Fruit fly (Drosophila melanogaster) Kc167 (cell line): Measurements from ENCODE around the gene zuc.

Experiments used
- Myc ChIP-seq: fragments of >200 bp; optimal IDR thresholded peaks from 2 replicates; lab custom pipeline; 2017; ENCODE audit warnings: missing external identifiers
- Sin3A ChIP-seq: fragments of >200 bp; optimal IDR thresholded peaks from 2 replicates; lab custom pipeline; 2018; ENCODE audit warnings: missing external identifiers
- h ChIP-seq: fragments of >200 bp; optimal IDR thresholded peaks from 3 replicates; lab custom pipeline; 2018; ENCODE audit warnings: missing external identifiers
- insv ChIP-seq: fragments of >200 bp; optimal IDR thresholded peaks from 3 replicates; lab custom pipeline; 2018; ENCODE audit warnings: missing external identifiers
- psq ChIP-seq: fragments of >200 bp; optimal IDR thresholded peaks from 2 replicates; lab custom pipeline; 2017; ENCODE audit warnings: missing external identifiers
- ttk ChIP-seq: sonication (Bioruptor generic); optimal IDR thresholded peaks from 2 replicates; lab custom pipeline; 2017; ENCODE audit warnings: missing external identifiers

Gene zuc

DNA sequence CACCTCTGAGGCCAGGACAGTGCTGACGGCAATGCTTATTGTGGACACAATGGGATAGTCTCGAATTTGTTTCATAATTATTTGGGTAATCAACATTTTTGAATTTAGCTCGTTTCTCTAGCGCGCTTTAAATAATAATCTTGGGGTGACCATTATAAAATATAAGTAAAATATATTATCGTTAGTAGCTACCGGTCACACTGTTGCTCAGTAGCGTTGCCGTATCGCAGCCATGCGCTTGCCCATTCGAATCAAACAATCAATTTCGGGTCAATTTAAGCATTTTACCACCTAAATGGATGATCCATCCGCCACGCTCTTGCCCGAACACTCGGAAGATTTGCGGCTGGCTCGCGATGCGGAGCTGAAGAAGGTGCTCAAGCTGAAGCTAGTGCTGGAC, at the start of gene zuc, which contains the start of gene dgt2:
zuc (minus strand) TSS at position 154 of the 400 bp plus-strand sequence.
dgt2 (plus strand) TSS at position 208 of the 400 bp plus-strand sequence.
- TF ChIP-seq Myc (lab: Kevin White, UChicago) (no peak), h (lab: Kevin White, UChicago) (no peak), insv (lab: Kevin White, UChicago) (no peak), psq (no peak), ttk (lab: Kevin White, UChicago) (no peak), Sin3A (lab: Kevin White, UChicago) (no peak)

- TF ChIP-seq psq: no peak
- no peak for TF ChIP-seq insv (lab: Kevin White, UChicago)
- TF ChIP-seq h (lab: Kevin White, UChicago): no peak
- no peak for TF ChIP-seq Sin3A (lab: Kevin White, UChicago)
- no peak for TF ChIP-seq Myc (lab: Kevin White, UChicago)
- TF ChIP-seq ttk (lab: Kevin White, UChicago): no peak
These were observed 48.5 kb upstream of the zuc start, which contains the start of gene Tom70 for dm6 chr2L:12038177-12038581. Gene Tom70 (minus strand): TSS chr2L:12038511.

DNA sequence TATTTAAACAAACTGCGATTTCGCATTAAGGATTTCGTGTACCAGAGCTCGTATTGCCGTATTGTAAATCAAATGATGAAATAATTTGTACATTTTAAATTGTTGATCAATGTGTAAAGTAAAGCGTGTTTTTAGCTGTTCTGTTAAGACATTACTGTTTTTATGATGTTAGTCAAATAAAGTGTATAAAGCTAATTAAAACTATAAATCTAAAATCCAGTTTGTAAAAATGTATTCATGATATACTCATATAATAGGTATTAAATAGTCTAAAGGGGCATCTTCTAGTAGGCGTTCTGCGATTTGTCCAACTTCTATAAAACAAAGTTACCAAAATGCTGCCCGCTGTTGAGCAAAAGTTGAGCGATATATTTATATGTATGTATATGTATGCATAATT, 44.2 kb upstream of the zuc start, which contains the start of gene CG18788:
CG18788 (plus strand) TSS at position 301 of the 400 bp plus-strand sequence.
- TF ChIP-seq h (lab: Kevin White, UChicago): no peak
- TF ChIP-seq ttk (lab: Kevin White, UChicago): no peak
- TF ChIP-seq Myc (lab: Kevin White, UChicago): no peak
- no peak for TF ChIP-seq psq
- no peak for TF ChIP-seq Sin3A (lab: Kevin White, UChicago)
- TF ChIP-seq insv (lab: Kevin White, UChicago): no peak

DNA sequence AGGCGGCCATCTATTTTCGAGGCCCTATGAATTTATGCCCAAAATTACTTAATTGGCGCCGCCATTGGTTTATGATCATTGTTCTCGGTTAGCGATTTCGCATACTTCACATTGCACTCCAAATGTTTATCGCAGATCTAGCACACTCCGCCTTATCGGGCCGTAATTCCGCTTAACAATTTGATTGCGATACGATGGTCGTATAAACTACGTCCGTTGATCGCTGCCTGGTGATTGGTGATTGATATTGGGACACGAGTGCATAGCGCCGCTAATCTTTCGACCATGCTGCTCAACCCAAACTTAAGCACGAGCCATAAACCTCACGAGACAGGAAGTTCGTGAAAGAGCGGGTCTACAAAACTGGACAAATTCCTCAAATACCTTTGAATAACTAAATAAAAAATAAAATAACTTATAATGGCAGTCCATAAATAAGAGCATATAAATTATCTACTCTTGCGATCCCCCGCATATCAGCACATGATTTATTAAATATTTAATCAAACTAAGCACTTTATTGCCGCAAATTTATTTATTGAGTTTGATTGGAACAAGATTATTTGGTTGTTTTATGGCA, 41.0 kb upstream of the zuc start:
- TF ChIP-seq Myc (lab: Kevin White, UChicago): no peak
- TF ChIP-seq Sin3A (lab: Kevin White, UChicago): no peak
- no peak for TF ChIP-seq psq
- no peak for TF ChIP-seq h (lab: Kevin White, UChicago)
- no peak for TF ChIP-seq ttk (lab: Kevin White, UChicago)
- no peak for TF ChIP-seq insv (lab: Kevin White, UChicago)

- TF ChIP-seq h (lab: Kevin White, UChicago): no peak
- TF ChIP-seq Sin3A (lab: Kevin White, UChicago): no peak
- TF ChIP-seq psq: no peak
- TF ChIP-seq Myc (lab: Kevin White, UChicago): no peak
- no peak for TF ChIP-seq ttk (lab: Kevin White, UChicago)
- no peak for TF ChIP-seq insv (lab: Kevin White, UChicago)
These were observed 40.0 kb upstream of the zuc start for dm6 chr2L:12029594-12030197.

dm6 chr2L:12028808-12029207, 39.1 kb upstream of the zuc start:
- TF ChIP-seq Sin3A (lab: Kevin White, UChicago): no peak
- no peak for TF ChIP-seq ttk (lab: Kevin White, UChicago)
- no peak for TF ChIP-seq h (lab: Kevin White, UChicago)

DNA sequence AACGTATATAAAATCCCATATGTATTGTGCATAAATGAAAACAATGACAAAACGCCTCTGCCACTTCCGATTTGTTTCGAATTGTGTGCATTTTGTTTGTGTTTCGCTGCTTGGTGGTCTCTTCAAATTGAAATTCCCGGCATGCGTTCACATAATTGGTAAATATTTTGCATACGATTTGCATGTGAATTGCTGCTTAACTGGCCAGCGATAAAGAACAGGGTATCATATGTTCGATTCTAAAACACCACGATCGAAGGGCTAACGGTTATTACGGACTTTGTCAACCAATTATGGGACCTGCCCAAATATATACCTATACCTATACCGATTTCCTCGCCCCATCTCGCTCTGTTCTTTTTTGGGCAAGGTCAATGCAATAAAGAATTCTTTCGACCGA, 38.4 kb upstream of the zuc start:
- TF ChIP-seq insv (lab: Kevin White, UChicago): no peak
- no peak for TF ChIP-seq Sin3A (lab: Kevin White, UChicago)
- TF ChIP-seq Myc (lab: Kevin White, UChicago): no peak
- no peak for TF ChIP-seq h (lab: Kevin White, UChicago)
- TF ChIP-seq ttk (lab: Kevin White, UChicago): no peak
- TF ChIP-seq psq: no peak

DNA sequence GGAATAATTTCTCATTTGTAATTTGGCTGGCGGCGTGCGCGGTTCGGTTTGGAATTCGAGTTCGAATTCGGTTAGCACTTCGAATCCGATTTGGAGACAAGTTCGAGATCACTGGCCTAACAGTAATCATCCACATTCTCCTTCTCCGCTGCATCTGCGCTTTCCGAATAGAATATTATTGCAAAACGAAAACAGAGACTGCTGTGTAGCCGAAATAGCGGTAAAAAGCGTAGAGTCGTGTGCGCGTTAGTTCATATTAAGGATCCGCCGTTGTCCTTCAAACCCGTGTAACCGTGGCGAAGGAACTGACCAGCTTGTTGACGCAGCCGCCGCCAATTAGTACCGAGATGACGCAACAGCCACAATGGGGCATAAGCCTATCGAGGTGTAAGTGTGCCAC, 37.8 kb upstream of the zuc start, which contains the start of gene dmGlut:
dmGlut (plus strand) TSS at position 4 of the 400 bp plus-strand sequence.
- no peak for TF ChIP-seq Sin3A (lab: Kevin White, UChicago)

dm6 chr2L:12026458-12027431, 37.1 kb upstream of the zuc start:
- TF ChIP-seq Myc (lab: Kevin White, UChicago) (no peak), Sin3A (lab: Kevin White, UChicago) (no peak), insv (lab: Kevin White, UChicago) (no peak), psq (no peak), ttk (lab: Kevin White, UChicago) (no peak), h (lab: Kevin White, UChicago) (no peak)

- TF ChIP-seq psq: no peak
- no peak for TF ChIP-seq h (lab: Kevin White, UChicago)
- no peak for TF ChIP-seq ttk (lab: Kevin White, UChicago)
- TF ChIP-seq insv (lab: Kevin White, UChicago): no peak
- TF ChIP-seq Sin3A (lab: Kevin White, UChicago): no peak
- no peak for TF ChIP-seq Myc (lab: Kevin White, UChicago)
These were observed 35.8 kb upstream of the zuc start for dm6 chr2L:12025505-12025904.

DNA sequence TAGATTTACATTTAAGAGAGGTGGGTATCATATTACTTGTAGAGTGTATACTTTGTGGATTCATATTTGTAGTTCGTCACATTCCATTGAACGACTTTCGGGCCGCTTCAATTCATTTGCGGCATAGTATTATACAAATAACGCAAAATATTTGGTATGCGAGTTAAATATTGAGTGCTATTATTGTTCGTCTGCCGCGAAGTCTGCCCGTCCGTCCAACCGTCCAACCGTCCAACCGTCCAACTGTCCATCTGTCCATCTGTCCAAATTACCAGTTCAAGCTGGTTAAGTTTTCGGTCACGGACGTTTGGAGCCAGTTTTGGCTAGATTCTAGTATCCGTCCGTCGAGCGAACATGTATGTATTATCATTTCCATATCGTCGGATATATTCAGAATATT, 34.4 kb upstream of the zuc start:
- TF ChIP-seq psq (no peak), insv (lab: Kevin White, UChicago) (no peak), Myc (lab: Kevin White, UChicago) (no peak), h (lab: Kevin White, UChicago) (no peak), Sin3A (lab: Kevin White, UChicago) (no peak)
